Worm (Caenorhabditis elegans) whole organism, mixed stage, embryonic: Measurements from ENCODE around the gene B0563.9.
"Not testable (repeated sequence)": the region's sequence is repeated elsewhere in the genome, so short reads cannot be mapped to it uniquely, and the experiment has no call there.

Source experiments
- M03D4.4 ChIP-seq: sonication (generic microtip); optimal IDR thresholded peaks from 2 replicates; lab custom pipeline; 2017; ENCODE audit warnings: mild to moderate bottlenecking, missing genetic modification characterization, missing compliant biosample characterization
- bed-3 ChIP-seq: fragments of 200-800 bp; sonication (Bioruptor generic); optimal IDR thresholded peaks from 3 replicates; lab custom pipeline; 2018; ENCODE audit warnings: mild to moderate bottlenecking, missing genetic modification characterization, moderate library complexity, missing compliant biosample characterization
- blmp-1 ChIP-seq: fragments of 150-350 bp; optimal IDR thresholded peaks from 2 replicates; lab custom pipeline; 2014; ENCODE audit warnings: missing biosample characterization, missing genetic modification characterization
- ceh-39 ChIP-seq: fragments of 150-350 bp; optimal IDR thresholded peaks from 2 replicates; lab custom pipeline; 2014; ENCODE audit warnings: missing biosample characterization, missing genetic modification characterization
- ceh-43 ChIP-seq: fragments of 200-800 bp; sonication (Bioruptor generic); optimal IDR thresholded peaks from 2 replicates; lab custom pipeline; 2018; ENCODE audit warnings: mild to moderate bottlenecking, missing genetic modification characterization, moderate library complexity, missing compliant biosample characterization
- ceh-83 ChIP-seq: fragments of 200-800 bp; sonication (Bioruptor generic); optimal IDR thresholded peaks from 2 replicates; lab custom pipeline; 2018; ENCODE audit warnings: mild to moderate bottlenecking, missing genetic modification characterization, missing compliant biosample characterization
- ces-1 ChIP-seq: fragments of 150-350 bp; optimal IDR thresholded peaks from 2 replicates; lab custom pipeline; 2014; ENCODE audit warnings: missing biosample characterization, missing genetic modification reagents, missing genetic modification characterization
- cnd-1 ChIP-seq: fragments of 200-800 bp; sonication (Bioruptor generic); optimal IDR thresholded peaks from 2 replicates; lab custom pipeline; 2018; ENCODE audit warnings: mild to moderate bottlenecking, missing genetic modification characterization, missing compliant biosample characterization
- drap-1 ChIP-seq: fragments of 200-800 bp; sonication (Bioruptor generic); optimal IDR thresholded peaks from 3 replicates; lab custom pipeline; 2018; ENCODE audit warnings: mild to moderate bottlenecking, missing genetic modification characterization, missing compliant biosample characterization
- elt-1 ChIP-seq: sonication (generic microtip); optimal IDR thresholded peaks from 2 replicates; lab custom pipeline; 2017; ENCODE audit warnings: missing genetic modification characterization, mild to moderate bottlenecking, missing compliant biosample characterization, antibody characterized with exemption, moderate library complexity, borderline replicate concordance; ENCODE audit not compliant: insufficient read depth
- elt-3 ChIP-seq: fragments of 150-350 bp; optimal IDR thresholded peaks from 2 replicates; lab custom pipeline; 2014; ENCODE audit warnings: missing biosample characterization, missing genetic modification characterization
- flh-1 ChIP-seq: fragments of 200-800 bp; sonication (Bioruptor generic); optimal IDR thresholded peaks from 2 replicates; lab custom pipeline; 2018; ENCODE audit warnings: mild to moderate bottlenecking, missing genetic modification characterization, moderate library complexity, missing compliant biosample characterization
- lin-13 ChIP-seq: fragments of 150-350 bp; optimal IDR thresholded peaks from 2 replicates; lab custom pipeline; 2014; ENCODE audit warnings: missing biosample characterization, missing genetic modification characterization
- lin-32 ChIP-seq: fragments of 200-800 bp; sonication (Bioruptor generic); optimal IDR thresholded peaks from 2 replicates; lab custom pipeline; 2018; ENCODE audit warnings: mild to moderate bottlenecking, missing genetic modification characterization, missing compliant biosample characterization
- lsy-2 ChIP-seq: fragments of 150-350 bp; optimal IDR thresholded peaks from 2 replicates; lab custom pipeline; 2014; ENCODE audit warnings: missing biosample characterization, missing genetic modification characterization
- mab-5 ChIP-seq: fragments of 150-350 bp; optimal IDR thresholded peaks from 2 replicates; lab custom pipeline; 2014; ENCODE audit warnings: missing biosample characterization, missing genetic modification characterization
- mep-1 ChIP-seq: fragments of 150-350 bp; optimal IDR thresholded peaks from 2 replicates; lab custom pipeline; 2017; ENCODE audit warnings: missing biosample characterization, missing genetic modification reagents, missing genetic modification characterization, inconsistent platforms
- nhr-12 ChIP-seq: fragments of 150-350 bp; optimal IDR thresholded peaks from 2 replicates; lab custom pipeline; 2014; ENCODE audit warnings: missing biosample characterization, missing genetic modification characterization
- nhr-237 ChIP-seq: fragments of 150-350 bp; optimal IDR thresholded peaks from 2 replicates; lab custom pipeline; 2014; ENCODE audit warnings: missing biosample characterization, missing genetic modification characterization
- nhr-28 ChIP-seq: fragments of 150-350 bp; optimal IDR thresholded peaks from 2 replicates; lab custom pipeline; 2014; ENCODE audit warnings: missing biosample characterization, missing genetic modification characterization
- nhr-76 ChIP-seq: sonication (generic microtip); optimal IDR thresholded peaks from 2 replicates; lab custom pipeline; 2017; ENCODE audit warnings: missing biosample characterization, missing genetic modification characterization
- pha-4 ChIP-seq: fragments of 150-350 bp; optimal IDR thresholded peaks from 2 replicates; lab custom pipeline; 2018; ENCODE audit warnings: missing biosample characterization, missing genetic modification reagents, missing genetic modification characterization
- sem-2 ChIP-seq: fragments of 200-800 bp; sonication (Bioruptor generic); optimal IDR thresholded peaks from 2 replicates; lab custom pipeline; 2018; ENCODE audit warnings: mild to moderate bottlenecking, missing genetic modification characterization, missing compliant biosample characterization
- snpc-4 ChIP-seq: fragments of 150-350 bp; optimal IDR thresholded peaks from 2 replicates; lab custom pipeline; 2014; ENCODE audit warnings: missing biosample characterization, missing genetic modification characterization
- sptf-1 ChIP-seq: sonication (generic microtip); optimal IDR thresholded peaks from 2 replicates; lab custom pipeline; 2017; ENCODE audit warnings: mild to moderate bottlenecking, missing genetic modification characterization, moderate library complexity, missing compliant biosample characterization
- tbx-8 ChIP-seq: fragments of 200-800 bp; sonication (Bioruptor generic); optimal IDR thresholded peaks from 2 replicates; lab custom pipeline; 2018; ENCODE audit warnings: mild to moderate bottlenecking, missing genetic modification characterization, moderate library complexity, missing compliant biosample characterization
- unc-120 ChIP-seq: sonication (generic microtip); optimal IDR thresholded peaks from 2 replicates; lab custom pipeline; 2017; ENCODE audit warnings: missing genetic modification characterization, missing compliant biosample characterization; ENCODE audit not compliant: poor library complexity, severe bottlenecking
- unc-62 ChIP-seq: fragments of 150-350 bp; optimal IDR thresholded peaks from 2 replicates; lab custom pipeline; 2014; ENCODE audit warnings: missing biosample characterization, missing genetic modification reagents, missing genetic modification characterization
- zip-8 ChIP-seq: fragments of 150-350 bp; optimal IDR thresholded peaks from 2 replicates; lab custom pipeline; 2014; ENCODE audit warnings: missing biosample characterization, missing genetic modification characterization
- ztf-11 ChIP-seq: fragments of 150-350 bp; optimal IDR thresholded peaks from 2 replicates; lab custom pipeline; 2014; ENCODE audit warnings: missing biosample characterization, missing genetic modification characterization

B0563.9 gene

DNA sequence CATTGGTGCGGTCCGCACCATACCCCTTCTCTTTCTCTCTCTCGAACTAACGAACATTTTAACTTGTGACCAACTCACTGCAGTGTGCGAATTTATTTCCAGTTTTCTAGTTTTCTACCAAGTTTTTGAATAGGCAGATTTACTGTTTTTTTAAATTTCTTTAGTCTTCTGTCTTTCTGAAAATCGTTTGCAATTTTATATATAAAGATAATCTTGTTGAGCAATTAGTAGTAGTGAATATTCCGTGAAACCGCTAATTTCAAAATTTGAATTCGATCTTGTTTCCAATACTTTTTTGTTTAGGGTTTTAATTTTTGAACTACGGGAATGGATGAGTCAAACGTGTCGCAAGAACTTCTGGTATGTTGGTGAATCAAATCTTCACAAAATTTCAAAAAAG is 15.5 kb downstream of the B0563.9 start, which contains the start of gene Y81B9A.2:
TSS of gene Y81B9A.2 (plus strand) at position 301 of the 400 bp plus-strand sequence.
- TF ChIP-seq zip-8 (tag; lab: Kevin White, UChicago) = no peak
- no peak for TF ChIP-seq lsy-2 (tag; lab: Kevin White, UChicago)
- TF ChIP-seq mep-1 (tag; lab: Kevin White, UChicago) = no peak
- no peak for TF ChIP-seq nhr-12 (tag; lab: Kevin White, UChicago)
- no peak for TF ChIP-seq elt-3 (tag; lab: Kevin White, UChicago)
- TF ChIP-seq elt-1 = no peak
- TF ChIP-seq snpc-4 (tag; lab: Kevin White, UChicago) = no peak
- TF ChIP-seq lin-13 = no peak
- TF ChIP-seq unc-62 (GFP tag; lab: Kevin White, UChicago) = no peak
- TF ChIP-seq flh-1 = no peak
- no peak for TF ChIP-seq drap-1 (GFP tag; lab: Kevin White, UChicago)
- TF ChIP-seq blmp-1 (tag; lab: Kevin White, UChicago) = no peak
- TF ChIP-seq nhr-76 (tag; lab: Kevin White, UChicago) = no peak
- TF ChIP-seq ztf-11 (tag; lab: Kevin White, UChicago) = no peak
- TF ChIP-seq sptf-1 (tag; lab: Kevin White, UChicago) = no peak
- no peak for TF ChIP-seq nhr-28
- no peak for TF ChIP-seq cnd-1
- TF ChIP-seq M03D4.4 (tag; lab: Kevin White, UChicago) = no peak
- TF ChIP-seq ceh-83 (GFP tag; lab: Kevin White, UChicago) = no peak

DNA sequence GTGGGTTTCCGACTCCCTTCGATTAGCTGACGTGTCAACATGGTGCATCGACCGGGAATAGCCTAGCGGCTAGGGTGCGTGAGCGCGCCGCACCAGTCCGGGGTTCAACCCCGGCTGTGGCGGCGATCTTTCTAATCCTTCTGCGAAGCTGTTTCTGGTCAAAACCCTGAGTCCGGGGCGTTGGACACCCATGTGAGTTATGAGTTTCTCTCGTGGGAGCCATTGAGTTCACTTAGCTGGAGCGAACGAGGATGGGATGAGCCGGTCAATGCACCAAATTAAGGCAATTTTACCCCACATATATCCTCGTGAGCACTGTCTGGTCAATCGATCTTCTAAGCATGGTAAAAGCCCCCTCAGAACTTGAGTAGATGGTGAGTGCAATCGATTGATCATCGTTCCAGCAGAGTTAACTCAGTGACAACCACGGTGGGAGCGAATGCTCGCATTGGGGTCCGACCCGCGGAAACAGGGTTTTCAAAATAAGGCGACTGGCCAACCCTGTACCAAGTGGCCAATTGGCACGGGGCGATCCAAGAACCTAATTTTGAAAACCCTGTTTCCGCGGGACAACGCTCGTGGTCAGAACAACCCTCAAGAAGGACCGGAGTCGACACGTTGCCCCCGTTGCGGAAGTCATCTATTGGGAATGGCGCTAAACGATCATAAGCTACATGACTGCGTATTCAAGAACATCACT is 23.6 kb downstream of the B0563.9 start, which contains the start of gene Y81B9A.1:
TSS of gene Y81B9A.1 (plus strand) at position 650 of the 700 bp plus-strand sequence.
- TF ChIP-seq unc-120 (peak; percentile 23), bed-3 (no peak)

DNA sequence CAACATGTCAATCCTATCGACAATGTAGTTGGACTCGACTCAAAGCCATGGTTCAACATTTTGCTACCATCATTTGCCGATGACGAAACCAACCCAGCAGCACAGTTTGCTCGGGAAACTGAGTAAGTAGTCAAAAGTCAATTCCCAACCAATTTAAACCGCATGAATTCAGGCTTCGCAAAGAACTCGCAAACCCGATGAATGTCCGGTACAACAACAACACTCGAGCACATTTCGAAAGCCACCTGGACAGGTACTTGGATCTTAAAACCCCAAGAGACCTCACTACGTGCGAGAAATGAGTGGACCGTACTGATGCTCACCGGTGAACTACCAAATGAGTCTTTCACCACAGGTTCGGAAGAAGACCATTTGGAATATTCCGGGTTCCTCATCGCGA is 25.7 kb downstream of the B0563.9 start:
- no peak for TF ChIP-seq ceh-39 (tag; lab: Kevin White, UChicago)

DNA sequence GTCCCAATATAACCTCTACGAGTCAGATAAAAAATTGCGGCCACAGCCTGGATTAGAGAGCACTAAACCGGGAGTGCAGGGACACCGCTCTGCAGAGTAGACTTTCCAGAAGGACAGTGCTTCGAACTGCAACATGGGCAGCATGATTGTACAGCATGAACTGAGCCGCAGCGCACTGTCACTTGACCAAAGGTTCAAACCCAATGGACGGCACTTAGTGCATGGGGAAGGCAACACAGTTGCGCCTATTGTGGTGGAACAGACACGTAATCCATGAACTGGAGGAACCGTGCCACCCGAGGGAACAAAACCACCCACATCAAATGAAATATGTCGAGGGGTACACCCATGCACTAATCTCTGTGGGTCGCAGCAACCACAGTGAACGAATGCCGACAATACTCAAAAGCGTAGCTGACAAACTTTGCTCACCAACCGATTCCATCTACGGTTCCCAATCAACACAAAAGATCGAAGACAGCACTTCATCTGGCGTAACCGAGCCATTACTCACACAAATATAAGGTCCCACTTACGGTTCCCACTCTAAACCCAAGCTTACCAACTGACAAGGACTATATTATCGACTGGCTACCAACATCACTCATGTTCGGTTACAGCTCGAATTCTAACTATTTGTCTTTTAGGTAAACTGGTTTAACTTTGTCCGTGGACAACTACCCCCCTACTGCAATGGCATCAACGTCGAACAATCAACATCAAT is 27.2 kb downstream of the B0563.9 start:
- TF ChIP-seq cnd-1 = no peak
- TF ChIP-seq blmp-1 (tag; lab: Kevin White, UChicago) = no peak
- TF ChIP-seq sem-2 (GFP tag; lab: Kevin White, UChicago) = no peak
- TF ChIP-seq flh-1 = no peak
- TF ChIP-seq snpc-4 (tag; lab: Kevin White, UChicago) = no peak
- TF ChIP-seq nhr-237 (tag; lab: Kevin White, UChicago) = no peak
- TF ChIP-seq mab-5 = no peak
- TF ChIP-seq ztf-11 (tag; lab: Kevin White, UChicago) = no peak
- TF ChIP-seq ceh-39 (tag; lab: Kevin White, UChicago) = no peak
- no peak for TF ChIP-seq zip-8 (tag; lab: Kevin White, UChicago)
- no peak for TF ChIP-seq lin-32 (GFP tag; lab: Kevin White, UChicago)
- no peak for TF ChIP-seq ceh-43
- no peak for TF ChIP-seq ces-1 (GFP tag; lab: Kevin White, UChicago)
- TF ChIP-seq pha-4 (tag; lab: Kevin White, UChicago) = no peak
- TF ChIP-seq sptf-1 (tag; lab: Kevin White, UChicago) = no peak

DNA sequence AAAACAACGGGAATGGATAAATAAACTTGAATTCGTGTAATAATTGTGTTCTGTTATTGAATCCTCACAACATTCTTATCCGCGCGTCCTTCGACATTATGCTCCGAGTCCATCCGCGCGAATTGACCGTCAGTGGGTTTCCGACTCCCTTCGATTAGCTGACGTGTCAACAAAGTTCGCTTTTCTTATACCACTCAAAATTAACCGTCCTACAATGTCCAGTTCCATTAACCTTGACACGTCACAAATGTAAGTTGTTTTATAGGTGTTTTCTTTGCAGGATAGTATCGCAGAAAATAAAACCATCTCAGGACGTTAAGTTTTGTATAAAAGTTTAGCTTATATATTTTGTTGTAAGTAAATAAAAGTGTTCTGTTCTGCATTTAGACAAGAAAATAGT is 35.1 kb downstream of the B0563.9 start, which contains the start of gene crb-3:
TSS of gene crb-3 (plus strand) at position 301 of the 400 bp plus-strand sequence.
- TF ChIP-seq ztf-11 (tag; lab: Kevin White, UChicago); unc-120; tbx-8 (GFP tag; lab: Kevin White, UChicago): not testable (repeated sequence)
